Worm (Caenorhabditis elegans): ENCODE measurements around the gene B0244.9.

Gene B0244.9

ce11 chrIII:5757492-5758045, 26.7 kb upstream of the B0244.9 start:
- TF ChIP-seq ekl-4 (GFP tag; IDR thresholded peaks at IDR 0.05) = no peak
- no peak for TF ChIP-seq madf-8 (GFP tag; conservative IDR thresholded peaks at IDR 0.05)
- TF ChIP-seq gei-17 (GFP tag; optimal IDR thresholded peaks at IDR 0.05) = no peak
- no peak for TF ChIP-seq F57A8.1 (GFP tag; optimal IDR thresholded peaks at IDR 0.05)
- TF ChIP-seq hsf-1 (GFP tag; IDR thresholded peaks at IDR 0.05) = no peak
- no peak for TF ChIP-seq attf-5 (GFP tag; optimal IDR thresholded peaks at IDR 0.05)
- no peak for TF ChIP-seq lin-54 (GFP tag; optimal IDR thresholded peaks at IDR 0.05)
- no peak for TF ChIP-seq unc-62 (GFP tag; optimal IDR thresholded peaks at IDR 0.05)
- no peak for TF ChIP-seq ceh-58 (GFP tag; IDR thresholded peaks at IDR 0.05)
- no peak for TF ChIP-seq lin-26 (GFP tag; IDR thresholded peaks at IDR 0.05)
- TF ChIP-seq B0261.1 (tag; optimal IDR thresholded peaks at IDR 0.05) = no peak
- TF ChIP-seq F33H1.4 (GFP tag; IDR thresholded peaks at IDR 0.05) = no peak
- no peak for TF ChIP-seq cebp-2 (GFP tag; IDR thresholded peaks at IDR 0.05)
- no peak for TF ChIP-seq chd-7 (tag; optimal IDR thresholded peaks at IDR 0.05)
- no peak for TF ChIP-seq ceh-40 (GFP tag; IDR thresholded peaks at IDR 0.05)

DNA sequence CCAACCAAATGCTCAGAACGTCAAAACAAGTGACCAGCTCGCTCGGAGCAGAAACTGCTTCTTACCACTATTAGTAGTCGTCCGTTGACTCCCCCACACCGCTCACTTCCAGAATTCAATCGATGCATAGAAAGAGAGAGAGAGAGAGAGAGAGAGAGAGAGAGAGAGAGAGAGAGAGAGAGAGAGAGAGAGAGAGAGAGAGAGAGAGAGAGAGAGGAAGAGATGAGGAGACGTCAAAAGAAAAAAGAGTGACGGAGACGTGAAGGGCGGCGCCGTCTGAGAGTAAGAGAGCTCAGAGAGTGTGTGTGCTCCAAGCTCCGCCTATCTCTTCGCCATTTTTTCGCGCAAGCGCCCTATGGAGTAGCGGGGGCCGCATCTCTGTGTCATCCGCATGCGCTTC, 24.4 kb upstream of the B0244.9 start, which contains the start of gene ida-1:
ida-1 (plus strand) TSS at position 336 of the 400 bp plus-strand sequence.
- no peak for TF ChIP-seq hmg-20 (GFP tag; IDR thresholded peaks at IDR 0.05)
- no peak for TF ChIP-seq F55B11.4 (tag; optimal IDR thresholded peaks at IDR 0.05; ENCODE audit: borderline replicate concordance, insufficient read depth)
- TF ChIP-seq lir-1 (GFP tag; conservative IDR thresholded peaks at IDR 0.05) = no peak
- no peak for TF ChIP-seq ztf-3 (GFP tag; optimal IDR thresholded peaks at IDR 0.05)
- TF ChIP-seq him-1 (tag; optimal IDR thresholded peaks at IDR 0.05) = no peak
- no peak for TF ChIP-seq madf-3 (GFP tag; IDR thresholded peaks at IDR 0.05)
- TF ChIP-seq ceh-27 (GFP tag; optimal IDR thresholded peaks at IDR 0.05) = peak; percentile 28
- peak; percentile 63 for TF ChIP-seq mcd-1 (GFP tag; IDR thresholded peaks at IDR 0.05)
- TF ChIP-seq hmg-1.2 (GFP tag; IDR thresholded peaks at IDR 0.05) = peak; percentile 65
- no peak for TF ChIP-seq Y95B8A.8 (GFP tag; IDR thresholded peaks at IDR 0.05)
- TF ChIP-seq rcor-1 (GFP tag; IDR thresholded peaks at IDR 0.05) = no peak
- TF ChIP-seq K12H6.12 (tag; optimal IDR thresholded peaks at IDR 0.05) = peak; percentile 60

DNA sequence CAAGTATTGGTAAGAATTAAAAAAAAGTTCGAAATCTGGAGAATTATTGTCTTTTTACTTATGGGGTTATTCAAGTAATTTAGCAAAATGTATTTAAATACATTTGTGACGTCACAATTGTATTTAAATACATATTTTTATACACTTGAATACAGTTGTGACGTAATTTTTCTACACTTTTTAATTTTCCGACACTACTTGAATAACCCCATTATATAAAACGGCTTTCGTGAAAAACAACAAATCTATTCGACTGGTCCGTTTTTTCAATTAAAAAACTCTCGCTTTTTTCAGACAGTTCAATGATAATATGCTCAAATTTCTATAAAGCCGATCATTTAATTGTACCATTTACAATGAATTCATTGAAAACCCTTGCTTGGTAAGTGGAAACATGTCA, 19.7 kb upstream of the B0244.9 start:
- no peak for TF ChIP-seq attf-5 (GFP tag; optimal IDR thresholded peaks at IDR 0.05)
- no peak for TF ChIP-seq T07F8.4 (tag; optimal IDR thresholded peaks at IDR 0.05)
- no peak for TF ChIP-seq D2030.7 (GFP tag; IDR thresholded peaks at IDR 0.05)
- TF ChIP-seq ztf-22 (GFP tag; optimal IDR thresholded peaks at IDR 0.05) = no peak
- TF ChIP-seq sea-2 (GFP tag; IDR thresholded peaks at IDR 0.05) = no peak
- TF ChIP-seq repo-1 (tag; optimal IDR thresholded peaks at IDR 0.05) = no peak
- no peak for TF ChIP-seq dpff-1 (tag; optimal IDR thresholded peaks at IDR 0.05)
- no peak for TF ChIP-seq tlf-1 (GFP tag; optimal IDR thresholded peaks at IDR 0.05)
- TF ChIP-seq cebp-2 (GFP tag; IDR thresholded peaks at IDR 0.05) = no peak
- TF ChIP-seq egl-44 (GFP tag; IDR thresholded peaks at IDR 0.05) = no peak
- TF ChIP-seq tbp1 (GFP tag; optimal IDR thresholded peaks at IDR 0.05) = no peak
- TF ChIP-seq zfh-2 (GFP tag; conservative IDR thresholded peaks at IDR 0.05) = no peak
- no peak for TF ChIP-seq akir-1 (GFP tag; optimal IDR thresholded peaks at IDR 0.05)
- no peak for TF ChIP-seq lin-35 (GFP tag; optimal IDR thresholded peaks at IDR 0.05)
- no peak for TF ChIP-seq F57C9.4 (tag; optimal IDR thresholded peaks at IDR 0.05)
- no peak for TF ChIP-seq madf-10 (tag; optimal IDR thresholded peaks at IDR 0.05)
- no peak for TF ChIP-seq rcor-1 (GFP tag; IDR thresholded peaks at IDR 0.05)
- TF ChIP-seq lin-54 (GFP tag; optimal IDR thresholded peaks at IDR 0.05) = no peak
- no peak for TF ChIP-seq zim-3 (tag; optimal IDR thresholded peaks at IDR 0.05)
